Fruit fly (Drosophila melanogaster) whole organism, embryonic: ENCODE measurements around the gene CG43867.

Experiments
- CG10209 ChIP-seq: fragments of 200-800 bp; sonication (Bioruptor generic); optimal IDR thresholded peaks from 3 replicates; lab custom pipeline; 2017; ENCODE audit warnings: missing biosample characterization, mild to moderate bottlenecking, missing genetic modification characterization, missing genetic modification reagents
- CG10366 ChIP-seq: fragments of 200-800 bp; sonication (Bioruptor generic); IDR thresholded peaks from 2 replicates; pipeline ENCODE4 v1.3.6; 2022; ENCODE audit warnings: missing biosample characterization, missing genetic modification characterization
- CG10543 ChIP-seq: fragments of 200-800 bp; sonication (Bioruptor generic); optimal IDR thresholded peaks from 3 replicates; lab custom pipeline; 2017; ENCODE audit warnings: missing biosample characterization, mild to moderate bottlenecking, missing genetic modification characterization, moderate library complexity
- CG10979 ChIP-seq: fragments of 200-800 bp; sonication (Bioruptor generic); optimal IDR thresholded peaks from 2 replicates; lab custom pipeline; 2018; ENCODE audit warnings: missing biosample characterization, mild to moderate bottlenecking, missing genetic modification characterization, moderate library complexity
- CG11695 ChIP-seq: fragments of 200-800 bp; sonication (Bioruptor generic); IDR thresholded peaks from 3 replicates; pipeline ENCODE4 v1.3.6; 2022; ENCODE audit warnings: missing biosample characterization, missing genetic modification characterization
- CG12155 ChIP-seq: fragments of 200-800 bp; sonication (Bioruptor generic); optimal IDR thresholded peaks from 3 replicates; lab custom pipeline; 2016; ENCODE audit warnings: missing biosample characterization, missing genetic modification characterization
- CG13424 ChIP-seq: fragments of 200-800 bp; sonication (Bioruptor generic); optimal IDR thresholded peaks from 2 replicates; lab custom pipeline; 2019; ENCODE audit warnings: missing biosample characterization, mild to moderate bottlenecking, missing genetic modification characterization, moderate library complexity
- CG14014 ChIP-seq: fragments of 200-800 bp; sonication (Bioruptor generic); IDR thresholded peaks from 2 replicates; pipeline ENCODE4 v1.3.6; 2022; ENCODE audit warnings: missing biosample characterization, missing genetic modification characterization
- CG14441 ChIP-seq: fragments of 200-800 bp; sonication (Bioruptor generic); IDR thresholded peaks from 2 replicates; pipeline ENCODE4 v1.3.6; 2022; ENCODE audit warnings: missing biosample characterization, missing genetic modification characterization
- CG16779 ChIP-seq: fragments of 200-800 bp; sonication (Bioruptor generic); IDR thresholded peaks from 2 replicates; pipeline ENCODE4 v1.3.6; 2022; ENCODE audit warnings: missing biosample characterization, missing genetic modification characterization
- CG17328 ChIP-seq: fragments of 200-800 bp; sonication (Bioruptor generic); IDR thresholded peaks from 2 replicates; pipeline ENCODE4 v1.3.6; 2022; ENCODE audit warnings: missing biosample characterization, missing genetic modification characterization
- CG17802 ChIP-seq: fragments of 200-800 bp; sonication (Bioruptor generic); optimal IDR thresholded peaks from 2 replicates; lab custom pipeline; 2018; ENCODE audit warnings: missing biosample characterization, mild to moderate bottlenecking, missing genetic modification characterization, moderate library complexity
- CG18619 ChIP-seq: fragments of 200-800 bp; sonication (Bioruptor generic); optimal IDR thresholded peaks from 3 replicates; lab custom pipeline; 2017; ENCODE audit warnings: missing biosample characterization, mild to moderate bottlenecking, missing genetic modification characterization
- CG2875 ChIP-seq: fragments of 200-800 bp; sonication (Bioruptor generic); optimal IDR thresholded peaks from 2 replicates; lab custom pipeline; 2017; ENCODE audit warnings: missing biosample characterization, mild to moderate bottlenecking, missing genetic modification characterization, missing genetic modification reagents
- CG32767 ChIP-seq: fragments of 200-800 bp; sonication (Bioruptor generic); IDR thresholded peaks from 2 replicates; pipeline ENCODE4 v1.3.6; 2022; ENCODE audit warnings: missing biosample characterization, missing genetic modification characterization
- CG4424 ChIP-seq: fragments of 200-800 bp; sonication (Bioruptor generic); optimal IDR thresholded peaks from 3 replicates; lab custom pipeline; 2016; ENCODE audit warnings: missing biosample characterization, missing genetic modification characterization
- CG4820 ChIP-seq: fragments of 200-800 bp; sonication (Bioruptor generic); optimal IDR thresholded peaks from 3 replicates; lab custom pipeline; 2016; ENCODE audit warnings: missing biosample characterization, missing genetic modification characterization
- CG6854 ChIP-seq: fragments of 200-800 bp; sonication (Bioruptor generic); optimal IDR thresholded peaks from 3 replicates; lab custom pipeline; 2017; ENCODE audit warnings: missing biosample characterization, mild to moderate bottlenecking, missing genetic modification characterization
- CG8924 ChIP-seq: fragments of 200-800 bp; optimal IDR thresholded peaks from 3 replicates; lab custom pipeline; 2019; ENCODE audit warnings: missing biosample characterization, mild to moderate bottlenecking, missing genetic modification characterization, moderate library complexity
- CG9437 ChIP-seq: fragments of 200-800 bp; sonication (Bioruptor generic); optimal IDR thresholded peaks from 2 replicates; lab custom pipeline; 2018; ENCODE audit warnings: missing biosample characterization, mild to moderate bottlenecking, missing genetic modification characterization
- CG9932 ChIP-seq: fragments of 200-800 bp; sonication (Bioruptor generic); IDR thresholded peaks from 2 replicates; pipeline ENCODE4 v1.3.6; 2022; ENCODE audit warnings: missing biosample characterization, missing genetic modification characterization
- CoRest ChIP-seq: fragments of 200-800 bp; sonication (Bioruptor generic); optimal IDR thresholded peaks from 3 replicates; lab custom pipeline; 2018; ENCODE audit warnings: missing biosample characterization, mild to moderate bottlenecking, missing genetic modification characterization, moderate library complexity
- CrebB ChIP-seq: fragments of 200-800 bp; sonication (Bioruptor generic); optimal IDR thresholded peaks from 3 replicates; lab custom pipeline; 2018; ENCODE audit warnings: missing biosample characterization, mild to moderate bottlenecking, missing genetic modification characterization
- Gug ChIP-seq: fragments of 200-800 bp; sonication (Bioruptor generic); IDR thresholded peaks from 4 replicates; pipeline ENCODE4 v1.3.6; 2022; ENCODE audit warnings: missing biosample characterization, missing genetic modification characterization
- Hr51 ChIP-seq, 2 experiments: fragments of 200-800 bp; sonication (Bioruptor generic); optimal IDR thresholded peaks; 2 replicates in 1 of 2; 3 replicates in 1 of 2; lab custom pipeline; 2016 to 2018; ENCODE audit warnings: missing biosample characterization in 2 of 2, missing genetic modification characterization in 2 of 2, mild to moderate bottlenecking in 1 of 2, moderate library complexity in 1 of 2
- Mad ChIP-seq: fragments of 200-800 bp; sonication (Bioruptor generic); optimal IDR thresholded peaks from 2 replicates; lab custom pipeline; 2016; ENCODE audit warnings: missing biosample characterization, missing genetic modification characterization
- Oli ChIP-seq: fragments of 200-800 bp; sonication (Bioruptor generic); optimal IDR thresholded peaks from 2 replicates; lab custom pipeline; 2018; ENCODE audit warnings: missing biosample characterization, mild to moderate bottlenecking, missing genetic modification characterization, moderate library complexity
- Trl ChIP-seq, 3 experiments: fragments of >200 bp in 2 of 3; fragments of 200-800 bp in 1 of 3; sonication (Bioruptor generic) in 1 of 3; optimal IDR thresholded peaks; 2 replicates in 1 of 3; 3 replicates in 2 of 3; lab custom pipeline; 2016 to 2017; ENCODE audit warnings: missing biosample characterization in 1 of 3, missing genetic modification characterization in 1 of 3
- Usf ChIP-seq: fragments of 200-800 bp; sonication (Bioruptor generic); optimal IDR thresholded peaks from 2 replicates; lab custom pipeline; 2017; ENCODE audit warnings: missing genotype, missing biosample characterization, missing genetic modification characterization
- al ChIP-seq: fragments of 200-800 bp; sonication (Bioruptor generic); IDR thresholded peaks from 2 replicates; pipeline ENCODE4 v1.3.6; 2022; ENCODE audit warnings: missing biosample characterization, missing genetic modification characterization
- ash1 ChIP-seq: fragments of 200-800 bp; sonication (Bioruptor generic); optimal IDR thresholded peaks from 2 replicates; lab custom pipeline; 2018; ENCODE audit warnings: missing biosample characterization, mild to moderate bottlenecking, missing genetic modification characterization
- bcd ChIP-seq: fragments of 200-800 bp; sonication (Bioruptor generic); optimal IDR thresholded peaks from 2 replicates; lab custom pipeline; 2017; ENCODE audit warnings: missing biosample characterization, mild to moderate bottlenecking, missing genetic modification characterization
- crc ChIP-seq: fragments of 200-800 bp; sonication (Bioruptor generic); optimal IDR thresholded peaks from 2 replicates; lab custom pipeline; 2016; ENCODE audit warnings: missing biosample characterization, missing genetic modification characterization
- exex ChIP-seq: fragments of 200-800 bp; sonication (Bioruptor generic); optimal IDR thresholded peaks from 4 replicates; lab custom pipeline; 2018; ENCODE audit warnings: missing biosample characterization, mild to moderate bottlenecking, missing genetic modification characterization, moderate library complexity
- fd96Cb ChIP-seq: fragments of 200-800 bp; sonication (Bioruptor generic); optimal IDR thresholded peaks from 2 replicates; lab custom pipeline; 2018; ENCODE audit warnings: missing biosample characterization, mild to moderate bottlenecking, missing genetic modification characterization, moderate library complexity
- grau ChIP-seq: fragments of 200-800 bp; optimal IDR thresholded peaks from 3 replicates; lab custom pipeline; 2019; ENCODE audit warnings: missing biosample characterization, mild to moderate bottlenecking, missing genetic modification characterization, moderate library complexity
- gro ChIP-seq: fragments of 200-800 bp; sonication (Bioruptor generic); optimal IDR thresholded peaks from 2 replicates; lab custom pipeline; 2016; ENCODE audit warnings: missing biosample characterization, missing genetic modification characterization
- gsb-n ChIP-seq: fragments of 200-800 bp; sonication (Bioruptor generic); optimal IDR thresholded peaks from 3 replicates; lab custom pipeline; 2018; ENCODE audit warnings: missing biosample characterization, mild to moderate bottlenecking, missing genetic modification characterization
- ham ChIP-seq: fragments of 200-800 bp; sonication (Bioruptor generic); IDR thresholded peaks from 2 replicates; pipeline ENCODE4 v1.3.6; 2022; ENCODE audit warnings: missing biosample characterization, missing genetic modification characterization
- kah ChIP-seq: fragments of 200-800 bp; sonication (Bioruptor generic); optimal IDR thresholded peaks from 2 replicates; lab custom pipeline; 2018; ENCODE audit warnings: missing biosample characterization, mild to moderate bottlenecking, missing genetic modification characterization
- ken ChIP-seq: fragments of 200-800 bp; sonication (Bioruptor generic); IDR thresholded peaks from 3 replicates; pipeline ENCODE4 v1.3.6; 2022; ENCODE audit warnings: missing biosample characterization, missing genetic modification characterization
- mam ChIP-seq: fragments of 200-800 bp; sonication (Bioruptor generic); optimal IDR thresholded peaks from 3 replicates; lab custom pipeline; 2016; ENCODE audit warnings: missing biosample characterization, missing genetic modification characterization
- mirr ChIP-seq: fragments of 200-800 bp; sonication (Bioruptor generic); optimal IDR thresholded peaks from 3 replicates; lab custom pipeline; 2018; ENCODE audit warnings: missing biosample characterization, mild to moderate bottlenecking, missing genetic modification characterization
- org-1 ChIP-seq: fragments of 200-800 bp; sonication (Bioruptor generic); optimal IDR thresholded peaks from 2 replicates; lab custom pipeline; 2017; ENCODE audit warnings: missing biosample characterization, missing genetic modification characterization
- pho ChIP-seq: fragments of 200-800 bp; sonication (Bioruptor generic); optimal IDR thresholded peaks from 2 replicates; lab custom pipeline; 2016; ENCODE audit warnings: missing biosample characterization, missing genetic modification characterization
- psq ChIP-seq: fragments of 200-800 bp; sonication (Bioruptor generic); optimal IDR thresholded peaks from 2 replicates; lab custom pipeline; 2017; ENCODE audit warnings: missing biosample characterization, missing genetic modification characterization
- sd ChIP-seq: fragments of 200-800 bp; sonication (Bioruptor generic); optimal IDR thresholded peaks from 3 replicates; lab custom pipeline; 2018; ENCODE audit warnings: missing biosample characterization, mild to moderate bottlenecking, missing genetic modification characterization, moderate library complexity

CG43867 gene

DNA sequence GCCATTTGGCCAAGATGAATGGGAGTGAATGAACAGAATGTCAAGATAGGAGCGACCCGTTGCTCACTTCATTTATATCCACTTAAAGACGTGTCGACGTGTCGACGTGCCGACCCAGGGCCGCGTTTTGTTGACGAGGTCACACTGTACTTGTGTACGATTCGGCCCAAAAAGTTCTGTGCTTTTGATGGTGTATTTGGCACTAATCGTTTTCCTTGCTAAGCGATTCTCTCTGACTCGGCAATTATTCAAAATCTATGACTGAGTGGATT, 20.4 kb upstream of the CG43867 start (continued):
- no peak for TF ChIP-seq CG2875 (GFP tag; lab: Kevin White, UChicago)
- TF ChIP-seq sd = no peak
- TF ChIP-seq CG9932 (GFP tag; lab: Robert Waterston, UW) = peak; percentile 50
- TF ChIP-seq bcd (GFP tag; lab: Kevin White, UChicago) = no peak

- TF ChIP-seq kah (GFP tag; lab: Kevin White, UChicago) = no peak
- TF ChIP-seq CG17802 (tag; lab: Kevin White, UChicago) = no peak
- peak; percentile 2 for TF ChIP-seq CG10979 (tag; lab: Kevin White, UChicago)
- peak; percentile 37 for TF ChIP-seq pho (GFP tag; lab: Kevin White, UChicago)
- TF ChIP-seq grau (tag; lab: Kevin White, UChicago) = peak; percentile 67
- TF ChIP-seq CG4424 (GFP tag; lab: Kevin White, UChicago) = peak; percentile 38
- TF ChIP-seq Oli (tag; lab: Kevin White, UChicago) = peak; percentile 55
- peak; percentile 52 for TF ChIP-seq CG10209 (GFP tag; lab: Kevin White, UChicago)
- peak; percentile 46 for TF ChIP-seq CG6854 (GFP tag; lab: Kevin White, UChicago)
- 0 out of 2 replicates have a peak, but pooled peaks have one; percentile 31 for TF ChIP-seq ham (GFP tag; lab: Robert Waterston, UW)
- no peak; the same call in 3 of the 4 replicates for TF ChIP-seq Gug (GFP tag; lab: Robert Waterston, UW)
- peak; percentile 46; the same call in 1 of the 2 replicates for TF ChIP-seq CG14014
- TF ChIP-seq CG9437 = peak; percentile 35
- TF ChIP-seq Hr51 (GFP tag; optimal IDR thresholded peaks at IDR 0.05; lab: Kevin White, UChicago) = peak in 1 of 2 experiments; percentile 57
- no peak for TF ChIP-seq psq (GFP tag; lab: Kevin White, UChicago)
- no peak for TF ChIP-seq gsb-n (tag; lab: Kevin White, UChicago)
- TF ChIP-seq CG10366 (GFP tag; lab: Robert Waterston, UW) = no peak
- TF ChIP-seq Mad (GFP tag; lab: Kevin White, UChicago) = peak; percentile 24
- TF ChIP-seq CG11695 (GFP tag; lab: Robert Waterston, UW) = peak; percentile 44; the same call in 1 of the 3 replicates
- no peak for TF ChIP-seq ash1 (GFP tag; lab: Kevin White, UChicago)
- peak; percentile 44 for TF ChIP-seq CG10543 (GFP tag; lab: Kevin White, UChicago)
- TF ChIP-seq exex = peak; percentile 73
- no peak for TF ChIP-seq Usf
- TF ChIP-seq crc (GFP tag; lab: Kevin White, UChicago) = no peak
- TF ChIP-seq sd = peak; percentile 73
- peak; percentile 58 for TF ChIP-seq CG13424 (tag; lab: Kevin White, UChicago)
- peak; percentile 19 for TF ChIP-seq org-1 (GFP tag; lab: Kevin White, UChicago)
- peak; percentile 43 for TF ChIP-seq CG18619
- no peak for TF ChIP-seq CG16779 (GFP tag; lab: Robert Waterston, UW)
- TF ChIP-seq CG17328 (GFP tag; lab: Robert Waterston, UW) = no peak
- peak; percentile 69 for TF ChIP-seq CoRest (tag; lab: Kevin White, UChicago)
- TF ChIP-seq ken (GFP tag; lab: Robert Waterston, UW) = no peak
- TF ChIP-seq CG32767 = no peak
- TF ChIP-seq CG12155 (GFP tag; lab: Kevin White, UChicago) = peak; percentile 35
- TF ChIP-seq gro (GFP tag; lab: Kevin White, UChicago) = peak; percentile 20
- peak in 1 of 2 experiments; percentile 0 for TF ChIP-seq Trl (optimal IDR thresholded peaks at IDR 0.05; lab: Kevin White, UChicago)
- TF ChIP-seq Trl (GFP tag; optimal IDR thresholded peaks at IDR 0.05; lab: Kevin White, UChicago) = no peak
- TF ChIP-seq mirr (GFP tag; lab: Kevin White, UChicago) = no peak
- peak; percentile 35 for TF ChIP-seq mam (GFP tag; lab: Kevin White, UChicago)
- peak; percentile 32; the same call in 1 of the 2 replicates for TF ChIP-seq al (GFP tag; lab: Robert Waterston, UW)
- peak; percentile 1 for TF ChIP-seq CG4820
- TF ChIP-seq fd96Cb (tag; lab: Kevin White, UChicago) = peak; percentile 15
- TF ChIP-seq CG8924 (tag; lab: Kevin White, UChicago) = peak; percentile 51
- TF ChIP-seq CrebB (tag; lab: Kevin White, UChicago) = peak; percentile 25
- 0 out of 2 replicates have a peak, but pooled peaks have one; percentile 10 for TF ChIP-seq CG14441
Observed at dm6 chrX:947450-948284, 19.9 kb upstream of the CG43867 start, which contains the start of gene CG3699. TSS of gene CG3699 (minus strand) at chrX:947500.
